Worm (Caenorhabditis elegans) whole organism, L4/young adult: ENCODE data around the gene T07E3.3.
A peak's percentile ranks its signal among the peaks of the same experiment; 100 is the strongest.

ENCODE experiments used
- W03F9.2 ChIP-seq: fragments of 150-350 bp; optimal IDR thresholded peaks from 2 replicates; lab custom pipeline; 2014; ENCODE audit warnings: missing biosample characterization, missing genetic modification characterization
- dao-5 ChIP-seq: sonication (generic microtip); optimal IDR thresholded peaks from 2 replicates; lab custom pipeline; 2016; ENCODE audit warnings: missing genotype, missing genetic modification characterization, moderate library complexity, missing compliant biosample characterization
- him-1 ChIP-seq: sonication (generic microtip); optimal IDR thresholded peaks from 2 replicates; lab custom pipeline; 2016; ENCODE audit warnings: missing genotype, missing genetic modification reagents, missing genetic modification characterization, missing compliant biosample characterization

ce11 chrIII:6887574-6887973 is 16.1 kb upstream of the T07E3.3 start:
- TF ChIP-seq dao-5 (tag; lab: Kevin White, UChicago) (peak; percentile 53), him-1 (tag; lab: Kevin White, UChicago) (peak; percentile 51), W03F9.2 (tag; lab: Kevin White, UChicago) (peak; percentile 61)
